Worm (Caenorhabditis elegans): ENCODE results near the gene C50C3.12.

C50C3.12 gene

ce11 chrIII:8144574-8145065 is 31.7 kb upstream of the C50C3.12 start, which contains the start of the genes C14B9.8 and mrpl-18 (continued):
- TF ChIP-seq ref-2 (tag; optimal IDR thresholded peaks at IDR 0.05) (peak; percentile 83), C08G9.2 (tag; optimal IDR thresholded peaks at IDR 0.05) (peak; percentile 96), pax-1 (tag; optimal IDR thresholded peaks at IDR 0.05) (no peak), K02D7.2 (tag; optimal IDR thresholded peaks at IDR 0.05) (no peak), odd-2 (tag; optimal IDR thresholded peaks at IDR 0.05) (no peak), nhr-11 (tag; optimal IDR thresholded peaks at IDR 0.05) (no peak), T23F11.4 (GFP tag; optimal IDR thresholded peaks at IDR 0.05) (no peak), ceh-6 (GFP tag; optimal IDR thresholded peaks at IDR 0.05) (no peak), fkh-6 (tag; optimal IDR thresholded peaks at IDR 0.05) (peak; percentile 64), unc-86 (tag; optimal IDR thresholded peaks at IDR 0.05) (peak; percentile 29), nfya-1 (tag; optimal IDR thresholded peaks at IDR 0.05) (no peak), zip-5 (tag; optimal IDR thresholded peaks at IDR 0.05) (peak; percentile 88), hlh-30 (tag; optimal IDR thresholded peaks at IDR 0.05; ENCODE audit: insufficient read depth) (no peak), K09A11.1 (tag; optimal IDR thresholded peaks at IDR 0.05; ENCODE audit: insufficient read depth) (no peak), hlh-6 (tag; optimal IDR thresholded peaks at IDR 0.05) (no peak), dve-1 (tag; optimal IDR thresholded peaks at IDR 0.05) (no peak), pqm-1 (tag; optimal IDR thresholded peaks at IDR 0.05) (peak; percentile 4), sdc-2 (tag; optimal IDR thresholded peaks at IDR 0.05) (peak; percentile 52), ceh-18 (tag; optimal IDR thresholded peaks at IDR 0.05) (peak; percentile 8), ceh-30 (tag; optimal IDR thresholded peaks at IDR 0.05) (no peak), npax-4 (tag; optimal IDR thresholded peaks at IDR 0.05) (no peak), C38D4.7 (GFP tag; optimal IDR thresholded peaks at IDR 0.05) (no peak), tbx-7 (tag; optimal IDR thresholded peaks at IDR 0.05) (peak; percentile 98), pros-1 (tag; optimal IDR thresholded peaks at IDR 0.05) (no peak), lin-11 (tag; optimal IDR thresholded peaks at IDR 0.05) (no peak), lim-6 (tag; optimal IDR thresholded peaks at IDR 0.05) (peak; percentile 63), ceh-48 (tag; optimal IDR thresholded peaks at IDR 0.05) (no peak), ets-4 (tag; optimal IDR thresholded peaks at IDR 0.05) (peak; percentile 84), ceh-22 (tag; optimal IDR thresholded peaks at IDR 0.05) (no peak), che-1 (tag; optimal IDR thresholded peaks at IDR 0.05) (no peak), ama-1 (optimal IDR thresholded peaks at IDR 0.05) (no peak), mec-3 (tag; optimal IDR thresholded peaks at IDR 0.05; ENCODE audit: borderline replicate concordance) (peak; percentile 17), fax-1 (tag; optimal IDR thresholded peaks at IDR 0.05) (peak; percentile 74), rnt-1 (tag; optimal IDR thresholded peaks at IDR 0.05) (peak; percentile 71), ceh-34 (tag; optimal IDR thresholded peaks at IDR 0.05) (no peak), unc-42 (tag; optimal IDR thresholded peaks at IDR 0.05) (peak; percentile 55), F13H6.1 (tag; optimal IDR thresholded peaks at IDR 0.05) (peak; percentile 52)

ce11 chrIII:8145971-8146370 is 30.4 kb upstream of the C50C3.12 start:
- TF ChIP-seq dve-1 (tag; optimal IDR thresholded peaks at IDR 0.05) (no peak), T23F11.4 (GFP tag; optimal IDR thresholded peaks at IDR 0.05) (no peak), tbx-2 (tag; optimal IDR thresholded peaks at IDR 0.05) (no peak), hlh-13 (GFP tag; optimal IDR thresholded peaks at IDR 0.05) (no peak), sox-4 (tag; optimal IDR thresholded peaks at IDR 0.05) (no peak), ceh-30 (tag; optimal IDR thresholded peaks at IDR 0.05) (no peak), C38D4.7 (GFP tag; optimal IDR thresholded peaks at IDR 0.05) (no peak), ceh-9 (tag; optimal IDR thresholded peaks at IDR 0.05) (no peak), odd-2 (tag; optimal IDR thresholded peaks at IDR 0.05) (no peak), ceh-22 (tag; optimal IDR thresholded peaks at IDR 0.05) (no peak)

ce11 chrIII:8148751-8149150 is 27.6 kb upstream of the C50C3.12 start, which contains the start of gene D2007.2:
Gene D2007.2, plus strand, starts transcription at chrIII:8148963.
- TF ChIP-seq odd-2 (tag; optimal IDR thresholded peaks at IDR 0.05) (no peak), pqm-1 (tag; optimal IDR thresholded peaks at IDR 0.05) (no peak), ceh-14 (tag; optimal IDR thresholded peaks at IDR 0.05) (no peak), tbx-7 (tag; optimal IDR thresholded peaks at IDR 0.05) (no peak), ceh-22 (tag; optimal IDR thresholded peaks at IDR 0.05) (no peak)

Measured in whole organism, late embryonic.